Fruit fly (Drosophila melanogaster): ENCODE measurements around the gene CG10621.
A peak's percentile ranks its signal among the peaks of the same experiment; 100 is the strongest.

dm6 chr2L:18947515-18947998 lies 6.7 kb downstream of the CG10621 start:
- peak in 1 of 2 experiments; percentile 16 for TF ChIP-seq CTCF (optimal IDR thresholded peaks at IDR 0.05)
- no peak for TF ChIP-seq CG8478 (optimal IDR thresholded peaks at IDR 0.05)
